Worm (Caenorhabditis elegans) whole organism, mixed stage, embryonic: ENCODE results near the gene T22B7.7.

Source experiments
- lsy-2 ChIP-seq: fragments of 150-350 bp; optimal IDR thresholded peaks from 2 replicates; lab custom pipeline; 2014; ENCODE audit warnings: missing biosample characterization, missing genetic modification characterization
- mab-5 ChIP-seq: fragments of 150-350 bp; optimal IDR thresholded peaks from 2 replicates; lab custom pipeline; 2014; ENCODE audit warnings: missing biosample characterization, missing genetic modification characterization
- mep-1 ChIP-seq: fragments of 150-350 bp; optimal IDR thresholded peaks from 2 replicates; lab custom pipeline; 2017; ENCODE audit warnings: missing biosample characterization, missing genetic modification reagents, missing genetic modification characterization, inconsistent platforms
- nhr-76 ChIP-seq: sonication (generic microtip); optimal IDR thresholded peaks from 2 replicates; lab custom pipeline; 2017; ENCODE audit warnings: missing biosample characterization, missing genetic modification characterization
- sem-2 ChIP-seq: fragments of 200-800 bp; sonication (Bioruptor generic); optimal IDR thresholded peaks from 2 replicates; lab custom pipeline; 2018; ENCODE audit warnings: mild to moderate bottlenecking, missing genetic modification characterization, missing compliant biosample characterization
- snpc-4 ChIP-seq: fragments of 150-350 bp; optimal IDR thresholded peaks from 2 replicates; lab custom pipeline; 2014; ENCODE audit warnings: missing biosample characterization, missing genetic modification characterization
- unc-62 ChIP-seq: fragments of 150-350 bp; optimal IDR thresholded peaks from 2 replicates; lab custom pipeline; 2014; ENCODE audit warnings: missing biosample characterization, missing genetic modification reagents, missing genetic modification characterization

ce11 chrX:5696197-5696596 is 42.3 kb upstream of the T22B7.7 start:
- no peak for TF ChIP-seq lsy-2 (tag; lab: Kevin White, UChicago)
- no peak for TF ChIP-seq unc-62 (GFP tag; lab: Kevin White, UChicago)
- TF ChIP-seq sem-2 = no peak
- TF ChIP-seq mab-5 (tag; lab: Kevin White, UChicago) = no peak
- no peak for TF ChIP-seq snpc-4
- no peak for TF ChIP-seq nhr-76
- no peak for TF ChIP-seq mep-1 (tag; lab: Kevin White, UChicago)
